Worm (Caenorhabditis elegans) whole organism, L2 larva: ENCODE results near the gene ubc-21.
A peak's percentile ranks its signal among the peaks of the same experiment; 100 is the strongest.

Experiments used
- R02D3.7 ChIP-seq: fragments of 150-350 bp; optimal IDR thresholded peaks from 2 replicates; lab custom pipeline; 2014; ENCODE audit warnings: missing biosample characterization, missing genetic modification characterization
- Y55F3AM.14 ChIP-seq: fragments of 200-800 bp; sonication (Bioruptor generic); optimal IDR thresholded peaks from 2 replicates; lab custom pipeline; 2018; ENCODE audit warnings: mild to moderate bottlenecking, missing genetic modification characterization, missing compliant biosample characterization
- alr-1 ChIP-seq: fragments of 150-350 bp; optimal IDR thresholded peaks from 2 replicates; lab custom pipeline; 2014; ENCODE audit warnings: missing biosample characterization, missing genetic modification characterization
- blmp-1 ChIP-seq: sonication (generic microtip); optimal IDR thresholded peaks from 2 replicates; lab custom pipeline; 2017; ENCODE audit warnings: missing genetic modification characterization, mild to moderate bottlenecking, missing compliant biosample characterization, antibody characterized with exemption, moderate library complexity; ENCODE audit not compliant: insufficient read depth
- ceh-82 ChIP-seq: fragments of 150-350 bp; optimal IDR thresholded peaks from 2 replicates; lab custom pipeline; 2014; ENCODE audit warnings: missing biosample characterization, missing genetic modification characterization
- dmd-4 ChIP-seq: sonication (generic microtip); optimal IDR thresholded peaks from 2 replicates; lab custom pipeline; 2017; ENCODE audit warnings: missing biosample characterization, missing genetic modification characterization
- egl-27 ChIP-seq: sonication (generic microtip); optimal IDR thresholded peaks from 3 replicates; lab custom pipeline; 2017; ENCODE audit warnings: missing biosample characterization, missing genetic modification reagents, missing genetic modification characterization
- elt-1 ChIP-seq: fragments of 150-350 bp; optimal IDR thresholded peaks from 2 replicates; lab custom pipeline; 2014; ENCODE audit warnings: missing biosample characterization, missing genetic modification characterization
- fos-1 ChIP-seq: fragments of 150-350 bp; optimal IDR thresholded peaks from 2 replicates; lab custom pipeline; 2014; ENCODE audit warnings: missing biosample characterization, missing genetic modification characterization
- lin-13 ChIP-seq: fragments of 150-350 bp; optimal IDR thresholded peaks from 2 replicates; lab custom pipeline; 2014; ENCODE audit warnings: missing biosample characterization, missing genetic modification reagents, missing genetic modification characterization
- lsy-2 ChIP-seq, 2 experiments: fragments of 150-350 bp in 1 of 2; sonication (generic microtip) in 1 of 2; optimal IDR thresholded peaks; 2 replicates each; lab custom pipeline; 2014 to 2017; ENCODE audit warnings: missing biosample characterization in 2 of 2, missing genetic modification characterization in 2 of 2
- mab-5 ChIP-seq: fragments of 150-350 bp; optimal IDR thresholded peaks from 2 replicates; lab custom pipeline; 2014; ENCODE audit warnings: missing biosample characterization, missing genetic modification characterization
- mbf-1 ChIP-seq: sonication (generic microtip); optimal IDR thresholded peaks from 2 replicates; lab custom pipeline; 2017; ENCODE audit warnings: missing biosample characterization, missing genetic modification characterization
- mdl-1 ChIP-seq, 2 experiments: fragments of 150-350 bp in 1 of 2; sonication (generic microtip) in 1 of 2; optimal IDR thresholded peaks; 2 replicates each; lab custom pipeline; 2017; ENCODE audit warnings: missing biosample characterization in 2 of 2, missing genetic modification characterization in 2 of 2
- nhr-10 ChIP-seq: sonication (generic microtip); optimal IDR thresholded peaks from 2 replicates; lab custom pipeline; 2017; ENCODE audit warnings: missing biosample characterization, missing genetic modification characterization
- nhr-11 ChIP-seq: fragments of 150-350 bp; optimal IDR thresholded peaks from 2 replicates; lab custom pipeline; 2014; ENCODE audit warnings: missing biosample characterization, missing genetic modification characterization
- nhr-129 ChIP-seq: fragments of 150-350 bp; optimal IDR thresholded peaks from 2 replicates; lab custom pipeline; 2014; ENCODE audit warnings: missing biosample characterization, missing genetic modification characterization
- nhr-23 ChIP-seq: fragments of 150-350 bp; optimal IDR thresholded peaks from 2 replicates; lab custom pipeline; 2014; ENCODE audit warnings: missing biosample characterization, missing genetic modification reagents, missing genetic modification characterization
- nhr-237 ChIP-seq: fragments of 150-350 bp; optimal IDR thresholded peaks from 2 replicates; lab custom pipeline; 2014; ENCODE audit warnings: missing biosample characterization, missing genetic modification characterization
- nhr-25 ChIP-seq: fragments of 150-350 bp; sonication (generic microtip); optimal IDR thresholded peaks from 3 replicates; lab custom pipeline; 2014; ENCODE audit warnings: missing biosample characterization, missing genetic modification characterization
- nhr-6 ChIP-seq: fragments of 150-350 bp; optimal IDR thresholded peaks from 2 replicates; lab custom pipeline; 2014; ENCODE audit warnings: missing biosample characterization, missing genetic modification characterization
- nhr-77 ChIP-seq: fragments of 150-350 bp; optimal IDR thresholded peaks from 2 replicates; lab custom pipeline; 2014; ENCODE audit warnings: missing biosample characterization, missing genetic modification characterization
- sma-9 ChIP-seq, 2 experiments: fragments of 150-350 bp in 1 of 2; sonication (generic microtip) in 1 of 2; optimal IDR thresholded peaks; 2 replicates each; lab custom pipeline; 2014 to 2016; ENCODE audit warnings: missing genetic modification characterization in 2 of 2, mild to moderate bottlenecking in 1 of 2, missing biosample characterization in 1 of 2, missing compliant biosample characterization in 1 of 2, missing genetic modification reagents in 1 of 2, moderate library complexity in 1 of 2
- snpc-4 ChIP-seq: fragments of 150-350 bp; optimal IDR thresholded peaks from 2 replicates; lab custom pipeline; 2014; ENCODE audit warnings: missing biosample characterization, missing genetic modification characterization
- unc-39 ChIP-seq: fragments of 150-350 bp; optimal IDR thresholded peaks from 2 replicates; lab custom pipeline; 2014; ENCODE audit warnings: missing biosample characterization, missing genetic modification characterization
- unc-62 ChIP-seq: fragments of 150-350 bp; optimal IDR thresholded peaks from 2 replicates; lab custom pipeline; 2014; ENCODE audit warnings: missing biosample characterization, missing genetic modification reagents, missing genetic modification characterization
- zag-1 ChIP-seq: fragments of 150-350 bp; optimal IDR thresholded peaks from 2 replicates; lab custom pipeline; 2014; ENCODE audit warnings: missing biosample characterization, missing genetic modification characterization
- ztf-1 ChIP-seq: fragments of 200-800 bp; sonication (Bioruptor generic); conservative IDR thresholded peaks from 2 replicates; pipeline ENCODE4 v1.3.6; 2022; ENCODE audit warnings: missing genetic modification characterization, missing compliant biosample characterization
- ztf-11 ChIP-seq: sonication (generic microtip); optimal IDR thresholded peaks from 2 replicates; lab custom pipeline; 2017; ENCODE audit warnings: missing biosample characterization, missing genetic modification characterization
- ztf-4 ChIP-seq: fragments of 150-350 bp; optimal IDR thresholded peaks from 2 replicates; lab custom pipeline; 2014; ENCODE audit warnings: missing biosample characterization, missing genetic modification characterization

The ubc-21 gene

DNA sequence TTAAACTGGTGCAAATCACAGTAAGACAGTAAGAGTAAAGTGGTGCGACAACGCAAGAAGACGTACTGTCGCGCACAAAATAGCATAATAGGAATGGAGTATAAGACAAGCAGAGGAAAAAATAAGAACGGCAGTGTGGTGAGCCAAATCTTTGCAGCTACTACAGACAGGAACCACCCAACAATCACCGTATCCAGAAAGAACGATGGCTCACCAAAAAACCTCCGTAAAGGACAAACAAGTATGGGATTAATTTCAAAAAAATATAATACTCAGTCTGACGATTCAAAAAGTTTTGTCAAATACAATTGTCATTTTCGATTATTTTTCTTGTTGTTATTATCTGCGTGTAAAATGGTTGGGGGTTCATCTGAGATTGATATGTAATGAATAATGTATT is 15.0 kb upstream of the ubc-21 start:
- no peak for TF ChIP-seq ztf-4 (tag; lab: Kevin White, UChicago)
- TF ChIP-seq nhr-10 (tag; lab: Kevin White, UChicago) = no peak
- no peak for TF ChIP-seq nhr-237 (tag; lab: Kevin White, UChicago)
- no peak for TF ChIP-seq nhr-25
- no peak for TF ChIP-seq nhr-77
- no peak for TF ChIP-seq egl-27 (tag; lab: Kevin White, UChicago)
- TF ChIP-seq ztf-1 (GFP tag; lab: Robert Waterston, UW) = no peak
- TF ChIP-seq nhr-23 (tag; lab: Kevin White, UChicago) = no peak
- TF ChIP-seq lin-13 (GFP tag; lab: Kevin White, UChicago) = no peak
- TF ChIP-seq zag-1 (tag; lab: Kevin White, UChicago) = no peak
- TF ChIP-seq mbf-1 (tag; lab: Kevin White, UChicago) = no peak
- no peak for TF ChIP-seq ztf-11 (tag; lab: Kevin White, UChicago)
- TF ChIP-seq alr-1 (tag; lab: Kevin White, UChicago) = no peak
- TF ChIP-seq nhr-11 (tag; lab: Kevin White, UChicago) = no peak
- TF ChIP-seq, all 48 proteins: peak for 0

- TF ChIP-seq ztf-1 (GFP tag; lab: Robert Waterston, UW) (no peak), elt-1 (tag; lab: Kevin White, UChicago) (peak; percentile 90)
These were observed 11.4 kb upstream of the ubc-21 start, which contains the start of gene C06E2.5 for ce11 chrX:8857904-8858612. TSS of gene C06E2.5 (minus strand) at chrX:8857954.

- no peak for TF ChIP-seq unc-62 (GFP tag; lab: Kevin White, UChicago)
These were observed 9.9 kb upstream of the ubc-21 start for ce11 chrX:8859538-8859937.

DNA sequence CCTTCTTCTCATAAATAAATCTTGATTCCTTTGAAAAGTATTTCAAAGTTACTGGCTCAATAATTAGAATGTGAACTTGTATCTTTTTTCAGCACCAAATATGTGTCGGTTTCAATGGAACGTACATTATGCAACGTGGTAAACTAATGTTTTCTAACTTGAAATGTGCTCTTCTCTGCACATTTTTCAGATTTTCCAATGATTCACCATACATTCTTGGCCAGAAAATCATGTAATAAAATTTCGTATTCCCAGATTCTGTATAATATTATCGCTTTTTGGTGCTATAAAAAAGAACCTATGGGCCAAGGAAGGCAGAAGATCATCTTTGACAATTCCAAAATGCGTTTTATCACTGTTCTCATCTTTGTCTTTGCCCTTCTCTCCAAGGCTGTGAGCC is 8.5 kb upstream of the ubc-21 start, which contains the start of gene C06E2.9:
Gene C06E2.9 (plus strand): TSS at position 301 of the 400 bp plus-strand sequence.
- no peak for TF ChIP-seq ztf-1 (GFP tag; lab: Robert Waterston, UW)
- no peak for TF ChIP-seq R02D3.7 (tag; lab: Kevin White, UChicago)
- no peak for TF ChIP-seq sma-9 (GFP tag; optimal IDR thresholded peaks at IDR 0.05; lab: Kevin White, UChicago)
- no peak for TF ChIP-seq sma-9 (tag; optimal IDR thresholded peaks at IDR 0.05; lab: Kevin White, UChicago)
- TF ChIP-seq fos-1 (tag; lab: Kevin White, UChicago) = no peak
- TF ChIP-seq elt-1 (tag; lab: Kevin White, UChicago) = no peak
- TF ChIP-seq blmp-1 = no peak
- TF ChIP-seq snpc-4 (tag; lab: Kevin White, UChicago) = no peak
- TF ChIP-seq lin-13 (GFP tag; lab: Kevin White, UChicago) = no peak
- no peak for TF ChIP-seq mdl-1 (tag; optimal IDR thresholded peaks at IDR 0.05; lab: Kevin White, UChicago)
- no peak for TF ChIP-seq mab-5 (tag; lab: Kevin White, UChicago)
- TF ChIP-seq nhr-237 (tag; lab: Kevin White, UChicago) = no peak
- no peak for TF ChIP-seq unc-62 (GFP tag; lab: Kevin White, UChicago)
- no peak for TF ChIP-seq ceh-82 (tag; lab: Kevin White, UChicago)
- no peak for TF ChIP-seq nhr-6

DNA sequence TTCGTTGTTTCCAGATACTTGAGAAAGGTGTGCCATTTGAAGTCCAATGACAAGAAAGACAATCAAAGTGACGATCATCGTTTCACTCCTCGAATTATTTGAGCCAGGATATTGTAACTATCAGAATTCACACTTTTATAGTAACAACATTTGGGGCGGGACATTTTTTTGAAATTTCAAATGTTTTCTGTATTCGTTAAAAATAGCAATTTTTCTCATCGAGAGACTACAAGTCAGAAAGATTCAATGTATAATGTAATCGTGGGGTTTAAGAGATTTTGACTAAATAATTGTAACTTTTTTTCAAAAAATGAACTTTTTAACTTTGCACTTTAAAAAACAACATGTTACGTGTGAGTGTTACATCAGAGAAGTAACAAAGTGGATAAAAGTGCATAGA is 2.9 kb upstream of the ubc-21 start, which contains the start of gene ins-9:
Gene ins-9 (minus strand): TSS at position 101 of the 400 bp plus-strand sequence.
- TF ChIP-seq nhr-6 = no peak
- TF ChIP-seq unc-39 (tag; lab: Kevin White, UChicago) = no peak
- no peak for TF ChIP-seq nhr-10 (tag; lab: Kevin White, UChicago)
- no peak for TF ChIP-seq mab-5 (tag; lab: Kevin White, UChicago)
- TF ChIP-seq nhr-237 (tag; lab: Kevin White, UChicago) = no peak
- TF ChIP-seq dmd-4 (tag; lab: Kevin White, UChicago) = no peak
- TF ChIP-seq mdl-1 (tag; optimal IDR thresholded peaks at IDR 0.05; lab: Kevin White, UChicago) = no peak
- TF ChIP-seq lsy-2 (tag; optimal IDR thresholded peaks at IDR 0.05; lab: Kevin White, UChicago) = no peak
- TF ChIP-seq nhr-129 (tag; lab: Kevin White, UChicago) = no peak
- no peak for TF ChIP-seq Y55F3AM.14
- TF ChIP-seq nhr-11 (tag; lab: Kevin White, UChicago) = no peak
- no peak for TF ChIP-seq nhr-77
